Worm (Caenorhabditis elegans): ENCODE data around the gene pll-1.

Gene pll-1

ce11 chrIII:365649-366048 is at the start of gene pll-1:
TSS of gene pll-1 (plus strand) at chrIII:365949.
- TF ChIP-seq aha-1 (tag): peak; percentile 26
- TF ChIP-seq T26A8.4 (GFP tag; IDR thresholded peaks at IDR 0.05): no peak
- no peak for TF ChIP-seq tra-1 (GFP tag; IDR thresholded peaks at IDR 0.05)
- TF ChIP-seq snpc-1.2 (GFP tag; IDR thresholded peaks at IDR 0.05): no peak

- TF ChIP-seq fos-1 (tag; optimal IDR thresholded peaks at IDR 0.05): no peak
- TF ChIP-seq lir-3 (tag; optimal IDR thresholded peaks at IDR 0.05): no peak
- TF ChIP-seq gei-8 (GFP tag; optimal IDR thresholded peaks at IDR 0.05): no peak
- no peak for TF ChIP-seq mdt-29 (GFP tag; IDR thresholded peaks at IDR 0.05)
- TF ChIP-seq lin-29 (GFP tag; IDR thresholded peaks at IDR 0.05): no peak
- TF ChIP-seq nhr-111 (GFP tag; optimal IDR thresholded peaks at IDR 0.05): no peak
- TF ChIP-seq ces-1 (GFP tag; optimal IDR thresholded peaks at IDR 0.05): no peak
- TF ChIP-seq daf-12 (tag; optimal IDR thresholded peaks at IDR 0.05): no peak
- no peak for TF ChIP-seq ceh-20 (GFP tag; IDR thresholded peaks at IDR 0.05)
- TF ChIP-seq nhr-42 (GFP tag; IDR thresholded peaks at IDR 0.05): no peak
- TF ChIP-seq ceh-82 (tag; optimal IDR thresholded peaks at IDR 0.05): no peak
- no peak for TF ChIP-seq jun-1 (tag; optimal IDR thresholded peaks at IDR 0.05)
- no peak for TF ChIP-seq madf-9 (GFP tag; conservative IDR thresholded peaks at IDR 0.05)
These were observed 22.7 kb upstream of the pll-1 start, which contains the start of gene Y50D7A.8 for ce11 chrIII:343141-343345. TSS of gene Y50D7A.8 (minus strand) at chrIII:343241.

ce11 chrIII:343346-344220 is 22.2 kb upstream of the pll-1 start:
- TF ChIP-seq zip-2 (tag; optimal IDR thresholded peaks at IDR 0.05) (no peak), daf-12 (tag; optimal IDR thresholded peaks at IDR 0.05) (no peak), ceh-44 (GFP tag; IDR thresholded peaks at IDR 0.05) (no peak), rbr-2 (tag; optimal IDR thresholded peaks at IDR 0.05) (peak; percentile 45), lin-29 (GFP tag; IDR thresholded peaks at IDR 0.05) (no peak), T26A8.4 (GFP tag; IDR thresholded peaks at IDR 0.05) (peak; percentile 53), unc-130 (GFP tag; optimal IDR thresholded peaks at IDR 0.05) (no peak), F37D6.2 (tag; optimal IDR thresholded peaks at IDR 0.05) (peak; percentile 12), hlh-11 (tag; optimal IDR thresholded peaks at IDR 0.05) (no peak), Y105C5A.15 (GFP tag; IDR thresholded peaks at IDR 0.05) (0 out of 2 replicates have a peak, but pooled peaks have one; percentile 18), ceh-82 (tag; optimal IDR thresholded peaks at IDR 0.05) (no peak), set-16 (GFP tag; IDR thresholded peaks at IDR 0.05) (no peak), nhr-111 (GFP tag; optimal IDR thresholded peaks at IDR 0.05) (no peak), unc-39 (tag; optimal IDR thresholded peaks at IDR 0.05) (no peak), hlh-30 (tag; optimal IDR thresholded peaks at IDR 0.05; ENCODE audit: insufficient read depth) (no peak), lsy-2 (tag; optimal IDR thresholded peaks at IDR 0.05) (peak in 1 of 2 experiments; percentile 26), tra-1 (GFP tag; IDR thresholded peaks at IDR 0.05) (no peak), daf-8 (GFP tag; IDR thresholded peaks at IDR 0.05) (no peak), ctbp-1 (GFP tag; IDR thresholded peaks at IDR 0.05) (peak; percentile 64; the same call in 1 of the 2 replicates), egl-43 (GFP tag; IDR thresholded peaks at IDR 0.05) (no peak), gei-8 (GFP tag; optimal IDR thresholded peaks at IDR 0.05) (no peak), ztf-11 (tag; optimal IDR thresholded peaks at IDR 0.05) (no peak), duxl-1 (tag; optimal IDR thresholded peaks at IDR 0.05; ENCODE audit: poor library complexity) (peak; percentile 3), zip-11 (GFP tag; IDR thresholded peaks at IDR 0.05) (no peak), ceh-62 (tag; optimal IDR thresholded peaks at IDR 0.05) (no peak), dmd-9 (GFP tag; IDR thresholded peaks at IDR 0.05) (no peak), ceh-20 (GFP tag; IDR thresholded peaks at IDR 0.05) (no peak), tag-97 (GFP tag; IDR thresholded peaks at IDR 0.05) (no peak), dpl-1 (GFP tag; optimal IDR thresholded peaks at IDR 0.05) (no peak), R02D3.7 (tag; optimal IDR thresholded peaks at IDR 0.05) (no peak), lin-1 (GFP tag; IDR thresholded peaks at IDR 0.05) (no peak), mes-2 (tag; optimal IDR thresholded peaks at IDR 0.05; ENCODE audit: poor library complexity, severe bottlenecking) (peak; percentile 49), daf-19 (GFP tag; conservative IDR thresholded peaks at IDR 0.05) (0 out of 2 replicates have a peak, but pooled peaks have one; percentile 38), F26F4.8 (GFP tag; conservative IDR thresholded peaks at IDR 0.05) (no peak), T20F7.1 (GFP tag; optimal IDR thresholded peaks at IDR 0.05) (no peak), nhr-41 (GFP tag; IDR thresholded peaks at IDR 0.05) (no peak), ceh-28 (tag; optimal IDR thresholded peaks at IDR 0.05) (no peak)
